Worm (Caenorhabditis elegans): ENCODE measurements around the gene Y45G5AL.1.

ce11 chrV:4170138-4170537, 25.8 kb downstream of the Y45G5AL.1 start, which contains the start of gene Y45G5AM.7:
- no peak for TF ChIP-seq C08G9.2 (tag; optimal IDR thresholded peaks at IDR 0.05)
- no peak for TF ChIP-seq dve-1 (tag; optimal IDR thresholded peaks at IDR 0.05)
- no peak for TF ChIP-seq ceh-48 (tag; optimal IDR thresholded peaks at IDR 0.05)
- TF ChIP-seq unc-55 (GFP tag; optimal IDR thresholded peaks at IDR 0.05) = no peak
- TF ChIP-seq unc-3 (GFP tag; conservative IDR thresholded peaks at IDR 0.05) = no peak
- no peak for TF ChIP-seq unc-3 (tag; optimal IDR thresholded peaks at IDR 0.05)

Measured in whole organism, late embryonic.